Fruit fly (Drosophila melanogaster): ENCODE measurements around the gene Flo2.
A peak's percentile ranks its signal among the peaks of the same experiment; 100 is the strongest.

Gene Flo2

DNA sequence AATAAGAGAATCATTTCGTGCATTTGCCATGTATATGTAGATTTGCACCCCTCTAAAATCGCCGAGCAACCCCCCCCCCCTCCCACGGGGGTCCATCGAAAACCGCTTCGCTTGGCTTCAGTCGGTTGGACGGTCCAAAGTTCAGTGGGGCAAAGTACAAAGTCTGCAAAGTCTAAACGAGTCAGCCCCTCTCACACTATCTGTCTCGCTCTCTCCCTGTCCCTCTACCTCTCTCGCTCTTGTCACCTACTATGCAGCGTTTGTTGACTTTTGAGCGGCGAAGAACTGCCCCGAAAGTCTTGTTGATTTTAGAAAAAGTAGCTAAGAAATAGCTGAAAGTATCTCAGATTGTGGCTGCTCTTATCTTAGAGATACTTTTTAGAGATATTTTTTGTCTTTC, 108.2 kb downstream of the Flo2 start (continued):
- TF ChIP-seq CG1602 (GFP tag; optimal IDR thresholded peaks at IDR 0.05), result no peak
- TF ChIP-seq ap (GFP tag; IDR thresholded peaks at IDR 0.05), result no peak
- peak; percentile 5 for TF ChIP-seq CG12104 (GFP tag; optimal IDR thresholded peaks at IDR 0.05)
- TF ChIP-seq CG8290 (GFP tag; optimal IDR thresholded peaks at IDR 0.05), result no peak
- peak; percentile 37 to 63 for TF ChIP-seq CG8290 (tag; optimal IDR thresholded peaks at IDR 0.05)
- no peak for TF ChIP-seq p53 (GFP tag; optimal IDR thresholded peaks at IDR 0.05)
- TF ChIP-seq sna (GFP tag; IDR thresholded peaks at IDR 0.05; ENCODE audit: partially characterized antibody), result no peak
- TF ChIP-seq chn (GFP tag; optimal IDR thresholded peaks at IDR 0.05), result no peak
- TF ChIP-seq CG10543 (GFP tag; optimal IDR thresholded peaks at IDR 0.05), result peak; percentile 82
- TF ChIP-seq CG17612 (GFP tag; IDR thresholded peaks at IDR 0.05), result no peak
- TF ChIP-seq Nf-YB (GFP tag; optimal IDR thresholded peaks at IDR 0.05), result no peak
- peak; percentile 50 for TF ChIP-seq CG6854 (GFP tag; optimal IDR thresholded peaks at IDR 0.05)
- TF ChIP-seq lbe (GFP tag; optimal IDR thresholded peaks at IDR 0.05), result no peak
- no peak for TF ChIP-seq CG16863 (GFP tag; optimal IDR thresholded peaks at IDR 0.05)
- no peak for TF ChIP-seq Doc2 (GFP tag; IDR thresholded peaks at IDR 0.05)
- TF ChIP-seq fd102C (GFP tag; optimal IDR thresholded peaks at IDR 0.05), result no peak
- TF ChIP-seq HmgZ (tag; optimal IDR thresholded peaks at IDR 0.05), result peak; percentile 1
- peak; percentile 55; the same call in 1 of the 3 replicates for TF ChIP-seq CG11456 (GFP tag; IDR thresholded peaks at IDR 0.05)
- TF ChIP-seq crc (GFP tag; optimal IDR thresholded peaks at IDR 0.05), result no peak
- no peak for TF ChIP-seq CG12391 (tag; optimal IDR thresholded peaks at IDR 0.05)
- peak; percentile 66 for TF ChIP-seq CG6813 (GFP tag; optimal IDR thresholded peaks at IDR 0.05)
- no peak for TF ChIP-seq CG8388 (GFP tag; optimal IDR thresholded peaks at IDR 0.05)
- TF ChIP-seq Atf6 (GFP tag; IDR thresholded peaks at IDR 0.05), result peak; percentile 53
- TF ChIP-seq cad (GFP tag; optimal IDR thresholded peaks at IDR 0.05), result no peak
- TF ChIP-seq CG10147 (GFP tag; optimal IDR thresholded peaks at IDR 0.05), result no peak
- TF ChIP-seq CG14710 (tag; optimal IDR thresholded peaks at IDR 0.05), result peak; percentile 13
- no peak for TF ChIP-seq CG32767 (GFP tag; IDR thresholded peaks at IDR 0.05)
- TF ChIP-seq Fer3 (tag; optimal IDR thresholded peaks at IDR 0.05), result peak; percentile 51
- TF ChIP-seq CG5180 (GFP tag; optimal IDR thresholded peaks at IDR 0.05), result peak; percentile 35
- no peak for TF ChIP-seq eve (GFP tag; optimal IDR thresholded peaks at IDR 0.05)
- TF ChIP-seq trh (GFP tag; optimal IDR thresholded peaks at IDR 0.05), result no peak
- no peak for TF ChIP-seq CG8765 (GFP tag; IDR thresholded peaks at IDR 0.05)
- no peak for TF ChIP-seq CG8089 (GFP tag; optimal IDR thresholded peaks at IDR 0.05)
- no peak for TF ChIP-seq CG4282 (GFP tag; optimal IDR thresholded peaks at IDR 0.05)
- TF ChIP-seq CG14441 (GFP tag; IDR thresholded peaks at IDR 0.05), result 0 out of 2 replicates have a peak, but pooled peaks have one; percentile 26
- no peak for TF ChIP-seq CG4730 (GFP tag; IDR thresholded peaks at IDR 0.05)
- TF ChIP-seq CG18764 (GFP tag; optimal IDR thresholded peaks at IDR 0.05), result no peak
- no peak for TF ChIP-seq CG9437 (GFP tag; optimal IDR thresholded peaks at IDR 0.05)
- no peak for TF ChIP-seq her (GFP tag; optimal IDR thresholded peaks at IDR 0.05)
- no peak for TF ChIP-seq tin (GFP tag; optimal IDR thresholded peaks at IDR 0.05)
- TF ChIP-seq crol (GFP tag; IDR thresholded peaks at IDR 0.05), result peak; percentile 88
- no peak for TF ChIP-seq CG4424 (GFP tag; optimal IDR thresholded peaks at IDR 0.05)
- TF ChIP-seq fu2 (GFP tag; optimal IDR thresholded peaks at IDR 0.05), result no peak
- TF ChIP-seq CG4404 (GFP tag; IDR thresholded peaks at IDR 0.05), result no peak
- TF ChIP-seq CG33557 (GFP tag; optimal IDR thresholded peaks at IDR 0.05), result peak; percentile 48
- peak; percentile 35; the same call in 1 of the 3 replicates for TF ChIP-seq CG11695 (GFP tag; IDR thresholded peaks at IDR 0.05)
- peak; percentile 96 for TF ChIP-seq mirr (GFP tag; optimal IDR thresholded peaks at IDR 0.05)
- TF ChIP-seq ara (GFP tag; IDR thresholded peaks at IDR 0.05), result no peak
- no peak for TF ChIP-seq Gsc (GFP tag; IDR thresholded peaks at IDR 0.05)
- TF ChIP-seq CG10321 (GFP tag; IDR thresholded peaks at IDR 0.05), result peak; percentile 83
- no peak for TF ChIP-seq Spps (tag; optimal IDR thresholded peaks at IDR 0.05)
- no peak for TF ChIP-seq Hey (tag; optimal IDR thresholded peaks at IDR 0.05)
- TF ChIP-seq Xbp1 (GFP tag; optimal IDR thresholded peaks at IDR 0.05), result no peak
